Worm (Caenorhabditis elegans) whole organism, L1 larva: Measurements from ENCODE around the gene ugt-6.

Source experiments
- F16B12.6 ChIP-seq: fragments of 150-350 bp; optimal IDR thresholded peaks from 2 replicates; lab custom pipeline; 2014; ENCODE audit warnings: missing biosample characterization, missing genetic modification characterization
- alr-1 ChIP-seq: fragments of 200-800 bp; sonication (Bioruptor generic); optimal IDR thresholded peaks from 2 replicates; lab custom pipeline; 2018; ENCODE audit warnings: borderline replicate concordance, mild to moderate bottlenecking, missing genetic modification characterization, missing compliant biosample characterization
- blmp-1 ChIP-seq: fragments of 150-350 bp; optimal IDR thresholded peaks from 2 replicates; lab custom pipeline; 2014; ENCODE audit warnings: missing biosample characterization, missing genetic modification characterization
- ceh-8 ChIP-seq: fragments of 200-800 bp; sonication (Bioruptor generic); optimal IDR thresholded peaks from 2 replicates; lab custom pipeline; 2018; ENCODE audit warnings: mild to moderate bottlenecking, missing genetic modification characterization, moderate library complexity, missing compliant biosample characterization
- ceh-82 ChIP-seq, 3 experiments: fragments of 150-350 bp in 1 of 3; sonication (generic microtip) in 2 of 3; optimal IDR thresholded peaks; 2 replicates each; lab custom pipeline; 2014 to 2017; ENCODE audit warnings: missing biosample characterization in 3 of 3, missing genetic modification characterization in 3 of 3
- dpl-1 ChIP-seq, 3 experiments: fragments of 150-350 bp in 2 of 3; sonication (generic microtip) in 1 of 3; optimal IDR thresholded peaks; 2 replicates each; lab custom pipeline; 2014 to 2017; ENCODE audit warnings: missing biosample characterization in 3 of 3, missing genetic modification characterization in 3 of 3, missing genetic modification reagents in 3 of 3
- dsc-1 ChIP-seq: sonication (generic microtip); optimal IDR thresholded peaks from 2 replicates; lab custom pipeline; 2016; ENCODE audit warnings: mild to moderate bottlenecking, missing genetic modification characterization, missing compliant biosample characterization
- efl-1 ChIP-seq, 4 experiments: fragments of 150-350 bp; optimal IDR thresholded peaks in 3 of 4; peaks in 1 of 4; 1 replicate in 1 of 4; 2 replicates in 3 of 4; lab custom pipeline; 2014; ENCODE audit warnings: missing biosample characterization in 2 of 4, missing genetic modification characterization in 2 of 4, missing genetic modification reagents in 2 of 4
- egl-13 ChIP-seq: sonication (generic microtip); optimal IDR thresholded peaks from 2 replicates; lab custom pipeline; 2016; ENCODE audit warnings: missing genotype, missing genetic modification reagents, missing genetic modification characterization, missing compliant biosample characterization
- egl-27 ChIP-seq, 2 experiments: fragments of 150-350 bp in 1 of 2; sonication (generic microtip); optimal IDR thresholded peaks; 3 replicates each; lab custom pipeline; 2017 to 2018; ENCODE audit warnings: missing biosample characterization in 2 of 2, missing genetic modification characterization in 2 of 2, missing genetic modification reagents in 2 of 2
- elt-2 ChIP-seq: sonication (generic microtip); optimal IDR thresholded peaks from 2 replicates; lab custom pipeline; 2016; ENCODE audit warnings: missing genetic modification characterization, mild to moderate bottlenecking, inconsistent platforms, missing compliant biosample characterization, missing genetic modification reagents
- fkh-10 ChIP-seq: sonication (generic microtip); optimal IDR thresholded peaks from 2 replicates; lab custom pipeline; 2017; ENCODE audit warnings: missing biosample characterization, missing genetic modification reagents, missing genetic modification characterization
- fkh-8 ChIP-seq: sonication (generic microtip); optimal IDR thresholded peaks from 2 replicates; lab custom pipeline; 2016; ENCODE audit warnings: mild to moderate bottlenecking, missing genetic modification characterization, missing compliant biosample characterization
- fos-1 ChIP-seq: fragments of 150-350 bp; optimal IDR thresholded peaks from 2 replicates; lab custom pipeline; 2014; ENCODE audit warnings: missing biosample characterization, missing genetic modification characterization
- grh-1 ChIP-seq: fragments of 200-800 bp; sonication (Bioruptor generic); IDR thresholded peaks from 2 replicates; pipeline ENCODE4 v1.3.6; 2022; ENCODE audit warnings: missing genetic modification reagents, missing genetic modification characterization, missing compliant biosample characterization
- hpl-2 ChIP-seq: fragments of 150-350 bp; optimal IDR thresholded peaks from 2 replicates; lab custom pipeline; 2014; ENCODE audit warnings: missing biosample characterization, missing genetic modification reagents, missing genetic modification characterization
- jun-1 ChIP-seq: fragments of 150-350 bp; optimal IDR thresholded peaks from 2 replicates; lab custom pipeline; 2014; ENCODE audit warnings: missing biosample characterization, missing genetic modification reagents, missing genetic modification characterization
- lin-13 ChIP-seq: fragments of 150-350 bp; optimal IDR thresholded peaks from 2 replicates; lab custom pipeline; 2014; ENCODE audit warnings: missing biosample characterization, missing genetic modification reagents, missing genetic modification characterization
- lin-14 ChIP-seq: fragments of 200-800 bp; sonication (Bioruptor generic); optimal IDR thresholded peaks from 2 replicates; lab custom pipeline; 2018; ENCODE audit warnings: mild to moderate bottlenecking, missing genetic modification characterization, moderate library complexity, missing compliant biosample characterization
- lin-15B ChIP-seq: fragments of 150-350 bp; sonication (generic microtip); optimal IDR thresholded peaks from 3 replicates; lab custom pipeline; 2014; ENCODE audit warnings: missing biosample characterization, missing genetic modification characterization
- lir-3 ChIP-seq: sonication (generic microtip); optimal IDR thresholded peaks from 2 replicates; lab custom pipeline; 2016; ENCODE audit warnings: mild to moderate bottlenecking, missing genetic modification characterization, moderate library complexity, missing compliant biosample characterization; ENCODE audit not compliant: poor library complexity
- lsy-2 ChIP-seq, 2 experiments: fragments of 150-350 bp; optimal IDR thresholded peaks; 2 replicates each; lab custom pipeline; 2014; ENCODE audit warnings: missing biosample characterization in 2 of 2, missing genetic modification characterization in 2 of 2
- mef-2 ChIP-seq: fragments of 150-350 bp; optimal IDR thresholded peaks from 2 replicates; lab custom pipeline; 2014; ENCODE audit warnings: missing biosample characterization, missing genetic modification characterization
- nhr-20 ChIP-seq: sonication (generic microtip); optimal IDR thresholded peaks from 2 replicates; lab custom pipeline; 2016; ENCODE audit warnings: mild to moderate bottlenecking, missing genetic modification characterization, missing compliant biosample characterization
- nhr-47 ChIP-seq: sonication (generic microtip); optimal IDR thresholded peaks from 2 replicates; lab custom pipeline; 2016; ENCODE audit warnings: mild to moderate bottlenecking, missing genetic modification characterization, moderate library complexity, missing compliant biosample characterization
- nhr-71 ChIP-seq: sonication (generic microtip); optimal IDR thresholded peaks from 2 replicates; lab custom pipeline; 2016; ENCODE audit warnings: mild to moderate bottlenecking, missing genetic modification characterization, moderate library complexity, missing compliant biosample characterization
- pax-3 ChIP-seq: fragments of 200-800 bp; sonication (Bioruptor generic); optimal IDR thresholded peaks from 2 replicates; lab custom pipeline; 2018; ENCODE audit warnings: mild to moderate bottlenecking, missing genetic modification characterization, moderate library complexity, missing compliant biosample characterization
- rnt-1 ChIP-seq: sonication (generic microtip); optimal IDR thresholded peaks from 2 replicates; lab custom pipeline; 2016; ENCODE audit warnings: mild to moderate bottlenecking, missing genetic modification characterization, moderate library complexity, missing compliant biosample characterization
- skn-1 ChIP-seq: fragments of 150-350 bp; optimal IDR thresholded peaks from 2 replicates; lab custom pipeline; 2014; ENCODE audit warnings: missing biosample characterization, missing genetic modification characterization
- snpc-4 ChIP-seq: fragments of 150-350 bp; optimal IDR thresholded peaks from 2 replicates; lab custom pipeline; 2014; ENCODE audit warnings: missing biosample characterization, missing genetic modification characterization
- snu-23 ChIP-seq: sonication (generic microtip); optimal IDR thresholded peaks from 2 replicates; lab custom pipeline; 2016; ENCODE audit warnings: missing genetic modification characterization, missing compliant biosample characterization
- sptf-1 ChIP-seq: fragments of 150-350 bp; optimal IDR thresholded peaks from 2 replicates; lab custom pipeline; 2014; ENCODE audit warnings: missing biosample characterization, missing genetic modification characterization
- sup-37 ChIP-seq: fragments of 200-800 bp; sonication (Bioruptor generic); optimal IDR thresholded peaks from 2 replicates; lab custom pipeline; 2018; ENCODE audit warnings: mild to moderate bottlenecking, missing genetic modification characterization, missing compliant biosample characterization
- swsn-7 ChIP-seq: sonication (generic microtip); optimal IDR thresholded peaks from 2 replicates; lab custom pipeline; 2016; ENCODE audit warnings: missing genetic modification characterization, missing compliant biosample characterization
- tlp-1 ChIP-seq: fragments of 150-350 bp; optimal IDR thresholded peaks from 2 replicates; lab custom pipeline; 2014; ENCODE audit warnings: missing biosample characterization, missing genetic modification characterization
- unc-30 ChIP-seq: sonication (generic microtip); optimal IDR thresholded peaks from 2 replicates; lab custom pipeline; 2017; ENCODE audit warnings: missing biosample characterization, missing genetic modification characterization
- unc-86 ChIP-seq: sonication (generic microtip); optimal IDR thresholded peaks from 2 replicates; lab custom pipeline; 2016; ENCODE audit warnings: missing genetic modification characterization, missing compliant biosample characterization
- unc-98 ChIP-seq: fragments of 200-800 bp; sonication (Bioruptor generic); IDR thresholded peaks from 2 replicates; pipeline ENCODE4 v1.3.6; 2022; ENCODE audit warnings: missing genetic modification characterization, missing compliant biosample characterization
- xbp-1 ChIP-seq: sonication (generic microtip); optimal IDR thresholded peaks from 2 replicates; lab custom pipeline; 2016; ENCODE audit warnings: missing genetic modification characterization, missing compliant biosample characterization
- zag-1 ChIP-seq: fragments of 150-350 bp; optimal IDR thresholded peaks from 2 replicates; lab custom pipeline; 2014; ENCODE audit warnings: missing biosample characterization, missing genetic modification characterization

Gene ugt-6

DNA sequence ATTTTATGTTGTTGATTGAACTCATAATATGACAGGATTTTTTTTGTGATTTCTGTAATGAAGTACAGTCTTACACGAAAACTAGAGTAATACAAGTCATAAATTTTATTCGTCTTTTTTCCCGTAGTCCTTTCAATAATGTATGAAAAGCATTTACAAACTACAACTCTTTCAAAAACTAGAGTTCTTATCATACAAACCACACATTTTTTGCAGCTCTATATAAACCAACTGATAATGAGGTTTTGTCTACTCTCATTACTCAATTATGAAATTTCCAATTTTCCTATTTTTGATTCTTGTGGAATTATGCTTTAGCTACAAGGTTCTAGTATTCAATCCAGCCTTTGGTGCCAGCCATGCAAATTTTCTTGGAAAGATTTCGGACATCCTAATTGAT lies 26.8 kb upstream of the ugt-6 start, which contains the start of gene ugt-16:
Gene ugt-16 (plus strand): TSS at position 248 of the 400 bp plus-strand sequence.
- TF ChIP-seq dsc-1 (no peak), elt-2 (tag; lab: Kevin White, UChicago) (peak; percentile 78), unc-30 (tag; lab: Kevin White, UChicago) (no peak), nhr-20 (tag; lab: Kevin White, UChicago) (peak; percentile 50)

DNA sequence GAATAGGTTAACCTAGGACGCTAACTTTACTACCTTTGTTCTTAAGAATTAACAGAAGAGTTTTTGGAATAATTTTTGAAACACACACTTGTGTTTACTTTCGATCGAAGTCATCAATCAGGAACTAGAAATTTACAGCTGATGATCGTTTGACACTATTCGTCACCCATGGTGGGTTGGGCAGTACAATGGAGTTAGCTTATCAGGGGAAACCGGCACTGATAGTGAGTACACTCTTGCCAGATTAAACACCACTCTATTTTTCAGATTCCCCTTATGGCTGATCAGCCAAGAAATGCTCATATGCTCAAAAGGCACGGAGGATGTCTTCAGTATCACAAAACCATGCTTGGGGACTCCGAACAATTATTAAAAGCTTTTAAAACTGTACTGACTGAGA lies 24.0 kb upstream of the ugt-6 start:
- TF ChIP-seq fos-1 (tag; lab: Kevin White, UChicago) = no peak
- TF ChIP-seq sptf-1 (tag; lab: Kevin White, UChicago) = no peak
- no peak for TF ChIP-seq ceh-8 (GFP tag; lab: Kevin White, UChicago)
- no peak for TF ChIP-seq snu-23 (GFP tag; lab: Kevin White, UChicago)
- TF ChIP-seq sup-37 = no peak
- TF ChIP-seq alr-1 (tag; lab: Kevin White, UChicago) = no peak
- no peak for TF ChIP-seq grh-1
- TF ChIP-seq lin-15B = no peak
- no peak for TF ChIP-seq blmp-1 (tag; lab: Kevin White, UChicago)
- TF ChIP-seq unc-98 (GFP tag; lab: Robert Waterston, UW) = no peak
- no peak for TF ChIP-seq lin-13
- TF ChIP-seq elt-2 (tag; lab: Kevin White, UChicago) = peak; percentile 64
- TF ChIP-seq rnt-1 (tag; lab: Kevin White, UChicago) = no peak
- no peak for TF ChIP-seq tlp-1 (tag; lab: Kevin White, UChicago)
- TF ChIP-seq zag-1 = no peak
- no peak for TF ChIP-seq F16B12.6 (tag; lab: Kevin White, UChicago)
- no peak for TF ChIP-seq hpl-2 (GFP tag; lab: Kevin White, UChicago)
- peak; percentile 44 for TF ChIP-seq nhr-20 (tag; lab: Kevin White, UChicago)

DNA sequence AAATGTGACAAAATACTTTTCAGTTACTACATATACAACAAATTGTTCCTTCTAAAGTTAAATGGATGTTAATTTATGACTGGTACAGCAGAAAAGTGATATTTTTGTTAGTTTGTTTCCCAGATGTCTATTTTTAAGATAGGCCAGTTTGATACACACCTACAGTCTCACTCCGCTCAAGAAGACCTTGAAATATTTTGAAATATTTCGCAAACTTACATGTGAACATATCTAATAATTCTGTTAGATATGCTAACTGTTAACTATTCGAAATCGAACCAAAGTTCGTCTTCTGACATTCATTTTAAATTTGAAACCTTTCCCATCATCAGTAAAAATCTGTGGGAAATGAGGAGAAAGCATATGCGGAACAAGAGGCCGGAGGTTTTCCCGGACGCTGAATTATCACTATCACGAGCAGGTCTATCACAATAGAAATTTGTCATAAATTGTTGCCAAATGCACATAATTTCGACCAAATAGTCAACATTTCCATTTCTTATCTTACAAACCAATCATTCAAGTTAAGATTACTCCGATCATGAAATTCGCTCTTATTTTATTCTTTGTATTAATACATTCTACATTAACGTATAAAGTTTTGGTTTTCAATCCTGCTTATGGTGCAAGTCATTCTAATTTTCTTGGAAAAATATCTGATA lies 21.9 kb upstream of the ugt-6 start, which contains the start of the genes ZC443.4 and ugt-18:
Gene ZC443.4 (minus strand): TSS at position 95 of the 662 bp plus-strand sequence.
Gene ugt-18 (plus strand): TSS at position 469 of the 662 bp plus-strand sequence.
- no peak for TF ChIP-seq unc-86 (tag; lab: Kevin White, UChicago)
- TF ChIP-seq snu-23 (GFP tag; lab: Kevin White, UChicago) = no peak
- peak; percentile 19 for TF ChIP-seq elt-2 (tag; lab: Kevin White, UChicago)

DNA sequence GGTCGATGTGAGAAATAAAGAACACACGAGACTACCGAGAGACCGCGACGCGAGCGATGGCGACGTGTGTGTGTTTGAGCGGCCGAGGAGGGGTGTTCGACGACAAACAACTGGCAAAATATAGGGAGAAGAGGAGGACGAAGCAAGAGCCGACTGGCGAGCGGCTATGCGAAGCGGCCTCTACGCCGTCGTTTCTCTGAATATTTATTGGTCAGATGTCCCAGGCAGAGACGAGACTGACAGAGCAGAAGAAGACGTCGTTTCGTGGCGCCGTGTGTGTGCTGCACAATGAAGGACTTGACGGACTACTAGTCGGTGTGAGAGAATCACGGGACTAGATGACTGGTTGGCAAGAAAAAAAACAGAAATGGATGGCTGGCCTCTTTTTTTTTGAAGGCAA lies 21.1 kb upstream of the ugt-6 start:
- peak; percentile 5 for TF ChIP-seq egl-13 (tag; lab: Kevin White, UChicago)
- peak; percentile 81 for TF ChIP-seq lin-14 (GFP tag; lab: Kevin White, UChicago)
- TF ChIP-seq nhr-47 (tag; lab: Kevin White, UChicago) = peak; percentile 51
- peak in 1 of 3 experiments; percentile 52 for TF ChIP-seq ceh-82 (tag; optimal IDR thresholded peaks at IDR 0.05; lab: Kevin White, UChicago)
- peak; percentile 20 for TF ChIP-seq nhr-20 (tag; lab: Kevin White, UChicago)
- no peak for TF ChIP-seq egl-27 (tag; optimal IDR thresholded peaks at IDR 0.05; lab: Kevin White, UChicago)
- TF ChIP-seq snpc-4 (tag; lab: Kevin White, UChicago) = peak; percentile 25
- peak in 1 of 3 experiments; percentile 17 for TF ChIP-seq dpl-1 (GFP tag; optimal IDR thresholded peaks at IDR 0.05; lab: Kevin White, UChicago)
- no peak for TF ChIP-seq efl-1 (optimal IDR thresholded peaks at IDR 0.05; lab: Kevin White, UChicago)
- peak in 1 of 2 experiments; percentile 64 for TF ChIP-seq efl-1 (GFP tag; optimal IDR thresholded peaks at IDR 0.05 in 1 of 2; lab: Kevin White, UChicago)
- TF ChIP-seq pax-3 (tag; lab: Kevin White, UChicago) = peak; percentile 78
- TF ChIP-seq skn-1 = no peak
- peak; percentile 88 for TF ChIP-seq fkh-8 (tag; lab: Kevin White, UChicago)
- TF ChIP-seq jun-1 (tag; lab: Kevin White, UChicago) = no peak
- peak; percentile 18 for TF ChIP-seq snu-23 (GFP tag; lab: Kevin White, UChicago)
- no peak for TF ChIP-seq mef-2 (tag; lab: Kevin White, UChicago)
- TF ChIP-seq fkh-10 (GFP tag; lab: Kevin White, UChicago) = peak; percentile 42
- TF ChIP-seq lir-3 (tag; lab: Kevin White, UChicago) = peak; percentile 53
- peak; percentile 34 for TF ChIP-seq unc-86 (tag; lab: Kevin White, UChicago)
- TF ChIP-seq lsy-2 (tag; optimal IDR thresholded peaks at IDR 0.05; lab: Kevin White, UChicago) = peak in 1 of 2 experiments; percentile 36
- TF ChIP-seq ceh-8 (GFP tag; lab: Kevin White, UChicago) = no peak
- TF ChIP-seq swsn-7 = peak; percentile 15
- peak; percentile 56 for TF ChIP-seq nhr-71 (tag; lab: Kevin White, UChicago)
- peak; percentile 21 for TF ChIP-seq xbp-1
- TF ChIP-seq dsc-1 = peak; percentile 8
